Worm (Caenorhabditis elegans) whole organism, midembryonic: Measurements from ENCODE around the gene idpp-7.

ENCODE experiments used
- T22C8.4 ChIP-seq: fragments of 200-800 bp; sonication (Bioruptor generic); IDR thresholded peaks from 2 replicates; pipeline ENCODE4 v1.3.6; 2022; ENCODE audit warnings: missing genetic modification characterization, missing compliant biosample characterization
- cog-1 ChIP-seq: sonication (generic microtip); optimal IDR thresholded peaks from 2 replicates; lab custom pipeline; 2016; ENCODE audit warnings: missing genetic modification characterization, missing compliant biosample characterization
- flt-1 ChIP-seq: fragments of 200-800 bp; sonication (Bioruptor generic); IDR thresholded peaks from 2 replicates; pipeline ENCODE4 v1.3.6; 2022; ENCODE audit warnings: missing genetic modification characterization, missing compliant biosample characterization
- klf-2 ChIP-seq: fragments of 200-800 bp; sonication (Bioruptor generic); conservative IDR thresholded peaks from 2 replicates; pipeline ENCODE4 v1.3.6; 2022; ENCODE audit warnings: missing genetic modification reagents, missing genetic modification characterization, missing compliant biosample characterization
- med-1 ChIP-seq: sonication (generic microtip); optimal IDR thresholded peaks from 2 replicates; lab custom pipeline; 2017; ENCODE audit warnings: missing genetic modification characterization, mild to moderate bottlenecking, missing compliant biosample characterization, antibody characterized with exemption, missing genetic modification reagents; ENCODE audit not compliant: insufficient read depth
- ref-1 ChIP-seq: fragments of 200-800 bp; sonication (Bioruptor generic); conservative IDR thresholded peaks from 2 replicates; pipeline ENCODE4 v1.3.6; 2022; ENCODE audit warnings: missing genetic modification reagents, missing genetic modification characterization, missing compliant biosample characterization
- tab-1 ChIP-seq: fragments of 200-800 bp; sonication (Bioruptor generic); IDR thresholded peaks from 2 replicates; pipeline ENCODE4 v1.3.6; 2022; ENCODE audit warnings: missing genetic modification characterization, missing compliant biosample characterization
- ztf-23 ChIP-seq: fragments of 200-800 bp; sonication (Bioruptor generic); IDR thresholded peaks from 2 replicates; pipeline ENCODE4 v1.3.6; 2022; ENCODE audit warnings: missing genetic modification reagents, missing genetic modification characterization, missing compliant biosample characterization
- ztf-29 ChIP-seq: fragments of 200-800 bp; sonication (Bioruptor generic); IDR thresholded peaks from 2 replicates; pipeline ENCODE4 v1.3.6; 2022; ENCODE audit warnings: missing genetic modification reagents, missing genetic modification characterization, missing compliant biosample characterization

Gene idpp-7

DNA sequence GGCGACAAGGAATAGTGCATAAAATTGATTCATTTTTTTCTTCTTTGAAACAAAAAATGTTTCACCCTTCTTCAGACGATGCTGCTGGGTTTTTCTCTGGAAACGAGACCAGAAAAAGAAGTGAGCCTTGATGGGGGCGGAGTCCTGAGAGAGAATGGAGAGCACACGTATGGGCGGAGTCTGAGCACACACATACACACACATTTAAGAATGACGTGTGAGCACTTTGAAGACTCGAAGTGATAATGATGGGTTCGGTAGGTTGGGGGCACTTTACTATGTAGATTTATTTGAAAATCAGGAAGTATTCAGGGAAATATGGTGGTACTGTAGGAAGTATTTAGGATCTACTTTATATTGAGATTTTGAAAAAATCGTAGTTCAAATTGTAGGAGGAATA lies 37.7 kb downstream of the idpp-7 start, which contains the start of gene flp-9:
Gene flp-9 (minus strand): TSS at position 101 of the 400 bp plus-strand sequence.
- TF ChIP-seq klf-2 (GFP tag; lab: Robert Waterston, UW) (no peak), ztf-23 (GFP tag; lab: Robert Waterston, UW) (no peak), tab-1 (GFP tag; lab: Robert Waterston, UW) (no peak), ztf-29 (GFP tag; lab: Robert Waterston, UW) (no peak), flt-1 (no peak), ref-1 (GFP tag; lab: Robert Waterston, UW) (no peak), T22C8.4 (GFP tag; lab: Robert Waterston, UW) (no peak), med-1 (no peak), cog-1 (tag; lab: Kevin White, UChicago) (no peak)

DNA sequence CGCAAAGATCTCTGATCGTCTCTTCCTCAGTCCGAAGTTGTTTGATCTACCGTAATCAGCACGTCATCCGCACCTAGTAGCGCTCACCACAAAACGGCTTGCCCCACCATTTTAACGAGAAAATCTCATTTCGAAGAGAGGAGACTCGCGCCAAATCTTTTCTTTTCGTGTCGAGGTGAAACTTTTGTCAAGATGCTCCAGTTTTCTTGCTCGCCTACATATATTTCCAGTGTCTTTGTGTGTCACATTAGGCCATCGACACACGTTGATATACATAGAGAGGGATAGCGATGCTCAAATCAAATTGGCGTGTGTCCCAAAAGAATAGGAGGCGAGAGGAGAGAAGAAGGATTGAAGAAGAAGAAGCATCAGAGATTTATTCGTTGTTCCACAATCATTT lies 43.0 kb downstream of the idpp-7 start:
- no peak for TF ChIP-seq cog-1 (tag; lab: Kevin White, UChicago)
- TF ChIP-seq flt-1: no peak
- no peak for TF ChIP-seq ref-1 (GFP tag; lab: Robert Waterston, UW)
- TF ChIP-seq klf-2 (GFP tag; lab: Robert Waterston, UW): no peak
- TF ChIP-seq tab-1 (GFP tag; lab: Robert Waterston, UW): no peak
- no peak for TF ChIP-seq med-1

DNA sequence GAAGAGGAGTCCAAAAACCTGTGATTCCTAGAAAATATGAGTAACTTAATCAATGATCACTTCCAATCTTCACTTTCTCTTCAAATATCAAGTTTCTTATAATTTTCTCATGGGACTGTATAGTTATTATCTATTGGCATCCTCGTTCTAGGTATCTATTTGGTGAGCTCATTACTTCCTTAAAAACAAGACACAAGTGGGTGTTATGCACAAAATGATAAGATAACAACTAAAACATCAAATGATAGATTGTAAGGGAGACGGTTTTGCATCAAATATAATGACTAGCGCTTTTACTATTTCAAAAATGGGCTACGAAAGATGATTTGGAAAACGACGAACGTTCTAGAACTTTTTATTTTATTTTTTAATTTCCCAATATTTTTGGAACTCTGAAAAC lies 45.3 kb downstream of the idpp-7 start, which contains the start of gene ZK897.10:
Gene ZK897.10 (plus strand): TSS at position 285 of the 400 bp plus-strand sequence.
- TF ChIP-seq ref-1 (GFP tag; lab: Robert Waterston, UW): no peak
- TF ChIP-seq tab-1 (GFP tag; lab: Robert Waterston, UW): no peak
- TF ChIP-seq cog-1 (tag; lab: Kevin White, UChicago): no peak
- TF ChIP-seq klf-2 (GFP tag; lab: Robert Waterston, UW): no peak
- no peak for TF ChIP-seq T22C8.4 (GFP tag; lab: Robert Waterston, UW)
- no peak for TF ChIP-seq flt-1
- no peak for TF ChIP-seq ztf-23 (GFP tag; lab: Robert Waterston, UW)
- TF ChIP-seq med-1: no peak
- TF ChIP-seq ztf-29 (GFP tag; lab: Robert Waterston, UW): no peak
